Fruit fly (Drosophila melanogaster) whole organism, wandering third instar larva: ENCODE measurements around the gene CSN8.

Experiments used
- Abd-B ChIP-seq: fragments of >200 bp; optimal IDR thresholded peaks from 2 replicates; lab custom pipeline; 2017; ENCODE audit warnings: missing biosample characterization, missing genetic modification characterization
- CG32264 ChIP-seq: fragments of 200-800 bp; sonication (Bioruptor generic); optimal IDR thresholded peaks from 2 replicates; lab custom pipeline; 2016; ENCODE audit warnings: missing biosample characterization, missing genetic modification characterization
- CG9705 ChIP-seq: fragments of 200-800 bp; sonication (Bioruptor generic); optimal IDR thresholded peaks from 2 replicates; lab custom pipeline; 2018; ENCODE audit warnings: missing biosample characterization, mild to moderate bottlenecking, missing genetic modification characterization
- CrebA ChIP-seq: fragments of 200-800 bp; sonication (Bioruptor generic); optimal IDR thresholded peaks from 2 replicates; lab custom pipeline; 2016; ENCODE audit warnings: missing biosample characterization, mild to moderate bottlenecking, missing genetic modification characterization, borderline replicate concordance
- Dfd ChIP-seq: fragments of >200 bp; optimal IDR thresholded peaks from 2 replicates; lab custom pipeline; 2017; ENCODE audit warnings: missing biosample characterization, missing genetic modification characterization
- Dif ChIP-seq: fragments of 200-275, 200-300 bp; sonication (Bioruptor generic); optimal IDR thresholded peaks from 2 replicates; lab custom pipeline; 2018; ENCODE audit warnings: missing biosample characterization, missing genetic modification characterization; ENCODE audit not compliant: partially characterized antibody
- HLH106 ChIP-seq: fragments of 200-800 bp; optimal IDR thresholded peaks from 3 replicates; lab custom pipeline; 2019; ENCODE audit warnings: missing biosample characterization, mild to moderate bottlenecking, missing genetic modification characterization, moderate library complexity
- Hnf4 ChIP-seq: fragments of 200-800 bp; sonication (Bioruptor generic); optimal IDR thresholded peaks from 2 replicates; lab custom pipeline; 2016; ENCODE audit warnings: missing biosample characterization, mild to moderate bottlenecking, missing genetic modification characterization
- Hr78 ChIP-seq: fragments of >200 bp; optimal IDR thresholded peaks from 2 replicates; lab custom pipeline; 2017; ENCODE audit warnings: missing biosample characterization, missing genetic modification characterization
- Hr83 ChIP-seq: fragments of 200-300 bp; sonication (Bioruptor generic); optimal IDR thresholded peaks from 2 replicates; lab custom pipeline; 2016; ENCODE audit warnings: missing biosample characterization, mild to moderate bottlenecking, missing genetic modification characterization, moderate library complexity; ENCODE audit not compliant: poor library complexity, severe bottlenecking
- Jra ChIP-seq: sonication (Bioruptor generic); optimal IDR thresholded peaks from 2 replicates; lab custom pipeline; 2016; ENCODE audit warnings: missing biosample characterization, missing genetic modification characterization
- Mio ChIP-seq: sonication (Bioruptor generic); optimal IDR thresholded peaks from 2 replicates; lab custom pipeline; 2016; ENCODE audit warnings: missing biosample characterization, missing genetic modification characterization
- Myc ChIP-seq: fragments of >200 bp; optimal IDR thresholded peaks from 2 replicates; lab custom pipeline; 2017
- N ChIP-seq: fragments of >200 bp; optimal IDR thresholded peaks from 2 replicates; lab custom pipeline; 2018; ENCODE audit warnings: missing biosample characterization, missing external identifiers, missing genetic modification characterization
- OdsH ChIP-seq: fragments of 200-800 bp; sonication (Bioruptor generic); optimal IDR thresholded peaks from 2 replicates; lab custom pipeline; 2016; ENCODE audit warnings: missing biosample characterization, mild to moderate bottlenecking, missing genetic modification characterization
- Rel ChIP-seq, 2 experiments: fragments of 200-800 bp; sonication (Bioruptor generic) in 1 of 2; optimal IDR thresholded peaks; 2 replicates in 1 of 2; 3 replicates in 1 of 2; lab custom pipeline; 2016 to 2019; ENCODE audit warnings: mild to moderate bottlenecking in 2 of 2, missing biosample characterization in 2 of 2, missing genetic modification characterization in 2 of 2, moderate library complexity in 1 of 2
- Sp1 ChIP-seq: fragments of 200-800 bp; sonication (Bioruptor generic); optimal IDR thresholded peaks from 3 replicates; lab custom pipeline; 2019; ENCODE audit warnings: missing biosample characterization, mild to moderate bottlenecking, missing genetic modification characterization, moderate library complexity
- Vsx2 ChIP-seq: fragments of 200-300, 225-300 bp; sonication (Bioruptor generic); optimal IDR thresholded peaks from 2 replicates; lab custom pipeline; 2018; ENCODE audit warnings: missing biosample characterization, missing genetic modification characterization; ENCODE audit not compliant: partially characterized antibody
- br ChIP-seq: fragments of 200-800 bp; sonication (Bioruptor generic); optimal IDR thresholded peaks from 2 replicates; lab custom pipeline; 2016; ENCODE audit warnings: missing biosample characterization, missing genetic modification characterization
- brk ChIP-seq: fragments of 200-800 bp; sonication (Bioruptor generic); optimal IDR thresholded peaks from 2 replicates; lab custom pipeline; 2016; ENCODE audit warnings: missing biosample characterization, mild to moderate bottlenecking, missing genetic modification characterization
- dl ChIP-seq, 2 experiments: fragments of 175-275, 200-275 bp in 1 of 2; fragments of 200-275 bp in 1 of 2; sonication (Bioruptor generic); optimal IDR thresholded peaks; lab custom pipeline; 2018; ENCODE audit warnings: mild to moderate bottlenecking in 2 of 2, missing biosample characterization in 2 of 2, missing genetic modification characterization in 2 of 2, moderate library complexity in 2 of 2; ENCODE audit not compliant: partially characterized antibody in 2 of 2, insufficient read depth in 1 of 2
- dmrt93B ChIP-seq: fragments of 200-800 bp; sonication (Bioruptor generic); optimal IDR thresholded peaks from 2 replicates; lab custom pipeline; 2018; ENCODE audit warnings: missing biosample characterization, mild to moderate bottlenecking, missing genetic modification characterization
- dsf ChIP-seq: sonication (Bioruptor generic); optimal IDR thresholded peaks from 2 replicates; lab custom pipeline; 2016; ENCODE audit warnings: missing biosample characterization, missing genetic modification characterization, borderline replicate concordance
- ey ChIP-seq: fragments of 200-800 bp; sonication (Bioruptor generic); optimal IDR thresholded peaks from 2 replicates; lab custom pipeline; 2016; ENCODE audit warnings: missing biosample characterization, missing genetic modification characterization
- foxo ChIP-seq, 2 experiments: fragments of 200-800 bp; sonication (Bioruptor generic); optimal IDR thresholded peaks; 2 replicates in 1 of 2; 3 replicates in 1 of 2; lab custom pipeline; 2016 to 2017; ENCODE audit warnings: missing biosample characterization in 2 of 2, missing genetic modification characterization in 2 of 2
- fru ChIP-seq: fragments of 200-800 bp; sonication (Bioruptor generic); optimal IDR thresholded peaks from 3 replicates; lab custom pipeline; 2016; ENCODE audit warnings: missing biosample characterization, mild to moderate bottlenecking, missing genetic modification characterization
- h ChIP-seq: fragments of 200-800 bp; sonication (Bioruptor generic); optimal IDR thresholded peaks from 3 replicates; lab custom pipeline; 2016; ENCODE audit warnings: missing biosample characterization, mild to moderate bottlenecking, missing genetic modification characterization
- jim ChIP-seq: fragments of 175-275, 200-325 bp; sonication (Bioruptor generic); optimal IDR thresholded peaks from 2 replicates; lab custom pipeline; 2016; ENCODE audit warnings: missing biosample characterization, mild to moderate bottlenecking, missing genetic modification characterization
- lola ChIP-seq: fragments of >200 bp; optimal IDR thresholded peaks from 2 replicates; lab custom pipeline; 2017; ENCODE audit warnings: missing biosample characterization, missing genetic modification characterization
- pan ChIP-seq: fragments of >200 bp; optimal IDR thresholded peaks from 2 replicates; lab custom pipeline; 2017
- psq ChIP-seq: fragments of 200-800 bp; sonication (Bioruptor generic); optimal IDR thresholded peaks from 3 replicates; lab custom pipeline; 2017; ENCODE audit warnings: missing biosample characterization, mild to moderate bottlenecking, missing genetic modification characterization, moderate library complexity
- rgr ChIP-seq: fragments of 200-800 bp; sonication (Bioruptor generic); optimal IDR thresholded peaks from 3 replicates; lab custom pipeline; 2016; ENCODE audit warnings: missing biosample characterization, mild to moderate bottlenecking, missing genetic modification characterization
- sage ChIP-seq: fragments of 200-800 bp; sonication (Bioruptor generic); optimal IDR thresholded peaks from 2 replicates; lab custom pipeline; 2016; ENCODE audit warnings: missing biosample characterization, mild to moderate bottlenecking, missing genetic modification characterization
- sv ChIP-seq: fragments of 200-800 bp; sonication (Bioruptor generic); optimal IDR thresholded peaks from 3 replicates; lab custom pipeline; 2016; ENCODE audit warnings: missing biosample characterization, missing genetic modification characterization
- tai ChIP-seq: sonication (Bioruptor generic); optimal IDR thresholded peaks from 2 replicates; lab custom pipeline; 2016; ENCODE audit warnings: missing biosample characterization, missing genetic modification characterization
- woc ChIP-seq: sonication (Bioruptor generic); optimal IDR thresholded peaks from 2 replicates; lab custom pipeline; 2016; ENCODE audit warnings: missing biosample characterization, mild to moderate bottlenecking, missing genetic modification characterization

Gene CSN8

DNA sequence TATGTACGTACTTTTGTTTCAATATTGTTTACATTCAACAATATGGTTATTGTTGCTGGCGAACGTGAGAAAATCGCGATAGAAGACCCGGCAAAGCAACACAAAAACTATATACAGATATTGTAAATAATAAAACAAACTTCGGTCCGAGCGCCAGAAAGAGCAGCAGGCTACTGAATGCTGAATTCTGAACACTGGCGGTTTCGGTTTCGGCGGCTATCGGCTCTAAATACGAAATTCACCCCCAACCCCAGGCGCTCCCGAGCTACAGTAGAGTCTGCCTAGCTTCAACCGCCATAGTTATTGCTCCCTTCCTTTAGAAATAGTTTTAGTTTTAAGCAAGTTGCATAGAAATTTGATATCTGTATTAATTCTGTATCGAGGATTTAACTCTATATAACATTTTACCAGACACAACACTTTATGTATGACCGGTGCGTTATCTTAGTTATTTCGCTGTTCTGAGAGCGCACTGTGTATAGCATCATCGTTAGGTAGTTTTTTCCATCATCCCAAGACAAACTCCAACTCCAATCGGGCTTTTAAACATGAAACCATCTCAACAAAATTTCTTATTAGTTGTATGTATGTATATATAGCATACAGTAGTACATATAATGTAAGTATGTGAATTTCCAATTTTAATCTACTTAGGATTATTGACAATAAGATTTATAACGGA, 2.2 kb upstream of the CSN8 start, which contains the start of gene CG7627:
Gene CG7627, minus strand, starts transcription at position 197 of the 682 bp plus-strand sequence.
- TF ChIP-seq tai (GFP tag; lab: Kevin White, UChicago) (peak; percentile 63), Hnf4 (GFP tag; lab: Kevin White, UChicago) (peak; percentile 86), dsf (GFP tag; lab: Kevin White, UChicago) (no peak), CrebA (GFP tag; lab: Kevin White, UChicago) (no peak), woc (peak; percentile 93), Hr78 (GFP tag; lab: Kevin White, UChicago) (no peak), dmrt93B (GFP tag; lab: Kevin White, UChicago) (peak; percentile 66), Hr83 (GFP tag; lab: Kevin White, UChicago) (peak; percentile 49), Jra (GFP tag; lab: Kevin White, UChicago) (peak; percentile 83), CG32264 (peak; percentile 62), h (peak; percentile 89), Myc (no peak), OdsH (GFP tag; lab: Kevin White, UChicago) (peak; percentile 91), psq (peak; percentile 82), jim (GFP tag; lab: Kevin White, UChicago) (no peak), rgr (GFP tag; lab: Kevin White, UChicago) (peak; percentile 86), HLH106 (tag; lab: Kevin White, UChicago) (peak; percentile 80), pan (lab: Kevin White, UChicago) (no peak), Dif (GFP tag; lab: Kevin White, UChicago) (peak; percentile 33), foxo (GFP tag; optimal IDR thresholded peaks at IDR 0.05; lab: Kevin White, UChicago) (peak in 1 of 2 experiments; percentile 90), brk (GFP tag; lab: Kevin White, UChicago) (peak; percentile 72), sv (GFP tag; lab: Kevin White, UChicago) (peak; percentile 66), N (no peak), sage (GFP tag; lab: Kevin White, UChicago) (peak; percentile 48), Sp1 (GFP tag; lab: Kevin White, UChicago) (peak; percentile 74), Rel (GFP tag; optimal IDR thresholded peaks at IDR 0.05; lab: Kevin White, UChicago) (no peak), Rel (tag; optimal IDR thresholded peaks at IDR 0.05; lab: Kevin White, UChicago) (peak; percentile 41), fru (peak; percentile 89), Vsx2 (GFP tag; lab: Kevin White, UChicago) (peak; percentile 49), ey (peak; percentile 90), CG9705 (peak; percentile 53), br (GFP tag; lab: Kevin White, UChicago) (peak; percentile 85)

DNA sequence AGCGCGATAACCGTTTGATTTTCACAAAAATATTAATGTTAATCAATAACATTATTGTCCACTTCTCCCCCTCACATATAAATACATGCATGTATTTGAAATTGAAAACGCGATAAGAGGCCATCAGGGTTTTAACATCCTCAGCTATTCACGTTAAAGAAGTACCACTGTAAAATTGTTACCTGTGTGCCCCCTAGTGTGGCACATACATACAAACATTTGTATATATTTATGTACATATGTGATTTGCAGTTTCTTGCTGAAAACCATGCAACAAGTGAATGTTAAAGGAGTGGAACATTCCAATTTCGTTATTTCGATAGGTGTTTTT, 1.7 kb upstream of the CSN8 start:
- TF ChIP-seq Dfd (GFP tag; lab: Kevin White, UChicago) (no peak), rgr (GFP tag; lab: Kevin White, UChicago) (no peak), Myc (no peak), sage (GFP tag; lab: Kevin White, UChicago) (no peak), Jra (GFP tag; lab: Kevin White, UChicago) (no peak), foxo (GFP tag; optimal IDR thresholded peaks at IDR 0.05; lab: Kevin White, UChicago) (no peak), pan (lab: Kevin White, UChicago) (no peak), Dif (GFP tag; lab: Kevin White, UChicago) (no peak)

DNA sequence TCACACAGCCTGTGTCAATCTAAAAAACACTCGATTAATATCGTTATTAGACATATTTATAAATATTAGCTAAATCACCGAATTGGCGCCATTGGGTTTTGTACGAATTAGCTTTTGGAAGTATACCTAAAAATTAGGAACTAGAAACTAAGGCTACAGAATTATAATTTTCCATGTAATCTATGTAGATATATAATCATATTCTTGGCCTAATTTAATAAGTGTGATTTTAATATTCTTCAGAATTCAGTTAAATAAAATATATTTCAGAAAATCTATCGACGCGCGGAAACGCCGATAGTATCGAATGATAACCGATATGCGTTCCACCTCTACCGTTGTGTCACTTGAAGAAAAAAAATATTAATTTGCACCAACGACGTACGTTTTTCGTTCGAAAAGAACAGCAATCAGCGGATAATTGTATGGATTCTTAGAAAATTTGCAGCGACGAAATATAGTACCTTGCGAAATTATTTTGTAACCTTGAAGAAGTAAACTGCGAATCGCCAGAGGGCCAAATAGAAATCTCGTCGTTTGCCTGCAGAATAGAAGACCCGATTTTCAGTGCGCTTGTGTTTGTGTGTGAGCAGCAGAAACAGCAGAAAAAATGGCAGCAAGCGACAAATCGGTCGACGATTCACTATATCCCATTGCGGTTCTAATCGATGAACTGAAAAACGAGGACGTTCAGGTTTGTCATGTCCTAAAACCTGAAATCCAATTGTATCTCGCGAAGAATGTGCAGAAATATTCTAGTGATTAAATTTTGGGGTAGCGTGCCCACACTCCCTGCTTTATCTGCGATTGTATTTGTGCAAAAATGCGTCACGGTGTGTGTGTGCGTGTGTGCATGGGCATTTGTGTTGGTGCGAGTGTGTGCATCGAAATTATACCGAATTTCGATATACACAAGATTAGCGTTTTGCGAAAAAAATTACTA, 1.3 kb downstream of the CSN8 start, which contains the start of gene Pp2A-29B:
Gene Pp2A-29B, plus strand, starts transcription at position 338 of the 943 bp plus-strand sequence.
- no peak for TF ChIP-seq Myc
- TF ChIP-seq N: peak; percentile 88
- no peak for TF ChIP-seq Vsx2 (GFP tag; lab: Kevin White, UChicago)
- TF ChIP-seq Dif (GFP tag; lab: Kevin White, UChicago): no peak
- TF ChIP-seq dl (GFP tag; optimal IDR thresholded peaks at IDR 0.05; lab: Kevin White, UChicago; ENCODE audit: insufficient read depth in 1 of 2, partially characterized antibody in 2 of 2): no peak
- peak; percentile 49 for TF ChIP-seq HLH106 (tag; lab: Kevin White, UChicago)
- no peak for TF ChIP-seq tai (GFP tag; lab: Kevin White, UChicago)
- TF ChIP-seq CG32264: no peak
- TF ChIP-seq ey: peak; percentile 4
- no peak for TF ChIP-seq dmrt93B (GFP tag; lab: Kevin White, UChicago)
- TF ChIP-seq lola (GFP tag; lab: Kevin White, UChicago): no peak
- peak; percentile 59 for TF ChIP-seq woc
- no peak for TF ChIP-seq jim (GFP tag; lab: Kevin White, UChicago)
- no peak for TF ChIP-seq Hr78 (GFP tag; lab: Kevin White, UChicago)
- peak; percentile 33 for TF ChIP-seq Sp1 (GFP tag; lab: Kevin White, UChicago)
- TF ChIP-seq CrebA (GFP tag; lab: Kevin White, UChicago): no peak
- no peak for TF ChIP-seq Mio (GFP tag; lab: Kevin White, UChicago)
- TF ChIP-seq psq: no peak
- peak; percentile 23 for TF ChIP-seq fru
- TF ChIP-seq sage (GFP tag; lab: Kevin White, UChicago): peak; percentile 23
- peak; percentile 81 for TF ChIP-seq brk (GFP tag; lab: Kevin White, UChicago)
- peak; percentile 55 for TF ChIP-seq h
- peak; percentile 19 for TF ChIP-seq CG9705
- TF ChIP-seq pan (lab: Kevin White, UChicago): no peak
- no peak for TF ChIP-seq Dfd (GFP tag; lab: Kevin White, UChicago)
- no peak for TF ChIP-seq sv (GFP tag; lab: Kevin White, UChicago)
- TF ChIP-seq Abd-B (GFP tag; lab: Kevin White, UChicago): no peak
- peak; percentile 63 for TF ChIP-seq Jra (GFP tag; lab: Kevin White, UChicago)
- no peak for TF ChIP-seq Rel (GFP tag; optimal IDR thresholded peaks at IDR 0.05; lab: Kevin White, UChicago)
- TF ChIP-seq Rel (tag; optimal IDR thresholded peaks at IDR 0.05; lab: Kevin White, UChicago): peak; percentile 31
- TF ChIP-seq Hnf4 (GFP tag; lab: Kevin White, UChicago): peak; percentile 53
